Worm (Caenorhabditis elegans): Measurements from ENCODE around the gene sfxn-1.1.
A peak's percentile ranks its signal among the peaks of the same experiment; 100 is the strongest.

Gene sfxn-1.1

DNA sequence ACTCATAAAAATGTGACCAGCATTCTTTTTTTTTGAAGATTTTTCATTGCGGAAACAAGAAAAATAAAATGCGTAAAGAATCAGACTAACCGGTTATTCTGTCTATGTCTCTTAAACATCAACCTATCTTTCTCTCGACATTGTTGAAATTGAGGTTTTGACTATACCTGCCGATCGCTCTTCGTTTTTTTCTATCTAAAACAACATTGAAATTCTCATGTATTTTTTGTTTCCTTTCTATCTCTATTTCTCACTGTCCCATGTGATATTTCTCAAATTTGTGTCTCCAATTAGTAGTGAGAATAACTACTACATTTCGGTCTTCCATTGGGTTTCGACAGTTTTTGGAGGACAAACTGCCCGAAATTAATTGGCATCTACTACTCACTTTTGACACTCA is 42.2 kb upstream of the sfxn-1.1 start:
- TF ChIP-seq sptf-1 (tag; optimal IDR thresholded peaks at IDR 0.05) (no peak), mab-9 (GFP tag; IDR thresholded peaks at IDR 0.05) (no peak), mep-1 (tag; optimal IDR thresholded peaks at IDR 0.05) (peak; percentile 47), grh-1 (GFP tag; IDR thresholded peaks at IDR 0.05) (peak; percentile 73), lin-35 (GFP tag; optimal IDR thresholded peaks at IDR 0.05) (peak in 1 of 2 experiments; percentile 36), lsy-2 (tag; optimal IDR thresholded peaks at IDR 0.05) (peak; percentile 22 to 36), nhr-90 (tag; optimal IDR thresholded peaks at IDR 0.05; ENCODE audit: poor library complexity) (no peak), ztf-4 (tag; optimal IDR thresholded peaks at IDR 0.05) (no peak), rnt-1 (tag; optimal IDR thresholded peaks at IDR 0.05) (no peak), elt-3 (tag; optimal IDR thresholded peaks at IDR 0.05) (peak in 2 of 6 experiments; percentile 9 to 34), nhr-20 (tag; optimal IDR thresholded peaks at IDR 0.05) (peak; percentile 69), blmp-1 (tag; optimal IDR thresholded peaks at IDR 0.05) (peak; percentile 15), lin-14 (GFP tag; optimal IDR thresholded peaks at IDR 0.05) (peak; percentile 72), ceh-8 (GFP tag; optimal IDR thresholded peaks at IDR 0.05) (no peak), fos-1 (tag; optimal IDR thresholded peaks at IDR 0.05) (no peak), irx-1 (tag; optimal IDR thresholded peaks at IDR 0.05) (no peak), ces-1 (GFP tag; optimal IDR thresholded peaks at IDR 0.05) (no peak), nhr-71 (tag; optimal IDR thresholded peaks at IDR 0.05) (peak; percentile 47), mef-2 (tag; optimal IDR thresholded peaks at IDR 0.05) (no peak), efl-1 (optimal IDR thresholded peaks at IDR 0.05) (no peak), efl-1 (GFP tag; optimal IDR thresholded peaks at IDR 0.05 in 1 of 2) (peak in 1 of 2 experiments; percentile 56), tbx-2 (tag; optimal IDR thresholded peaks at IDR 0.05) (peak; percentile 12), aly-2 (tag; optimal IDR thresholded peaks at IDR 0.05) (no peak), fkh-10 (GFP tag; optimal IDR thresholded peaks at IDR 0.05) (no peak), Y116A8C.19 (tag; optimal IDR thresholded peaks at IDR 0.05; ENCODE audit: borderline replicate concordance) (no peak), nhr-85 (tag) (peak; percentile 94), jun-1 (tag; optimal IDR thresholded peaks at IDR 0.05) (no peak), sox-4 (tag; optimal IDR thresholded peaks at IDR 0.05) (no peak), F16B12.6 (tag; optimal IDR thresholded peaks at IDR 0.05) (no peak), egl-13 (tag; optimal IDR thresholded peaks at IDR 0.05) (no peak), unc-130 (tag; optimal IDR thresholded peaks at IDR 0.05) (no peak), snu-23 (GFP tag; optimal IDR thresholded peaks at IDR 0.05) (peak; percentile 60)

DNA sequence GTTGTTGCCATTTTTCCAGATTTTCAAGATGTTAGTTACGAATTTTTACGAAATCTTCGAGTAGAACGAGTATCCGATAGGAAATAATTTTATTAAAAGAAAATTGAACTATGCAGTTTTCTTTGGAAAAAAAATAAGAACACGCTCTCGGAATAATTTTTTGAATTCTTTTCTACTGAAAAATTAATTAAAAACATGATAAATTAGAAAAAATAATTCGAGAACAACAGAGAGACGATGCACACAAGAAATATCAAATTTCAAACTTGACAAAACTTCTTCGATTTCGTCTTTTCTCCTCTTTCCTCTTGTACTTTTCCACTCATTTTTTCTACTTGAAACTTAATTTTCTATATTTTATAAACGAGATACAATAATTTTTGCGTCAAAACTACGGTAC is 41.2 kb upstream of the sfxn-1.1 start, which contains the start of gene F35H8.4:
F35H8.4 (minus strand) TSS at position 101 of the 400 bp plus-strand sequence.
- no peak for TF ChIP-seq ceh-82 (tag; optimal IDR thresholded peaks at IDR 0.05)
- TF ChIP-seq ama-1 (optimal IDR thresholded peaks at IDR 0.05) = no peak
- TF ChIP-seq fos-1 (tag; optimal IDR thresholded peaks at IDR 0.05) = no peak
- TF ChIP-seq efl-1 (optimal IDR thresholded peaks at IDR 0.05) = no peak
- peak in 1 of 2 experiments; percentile 55 for TF ChIP-seq efl-1 (GFP tag; optimal IDR thresholded peaks at IDR 0.05 in 1 of 2)
- TF ChIP-seq nhr-11 (tag; optimal IDR thresholded peaks at IDR 0.05) = no peak
- no peak for TF ChIP-seq mep-1 (tag; optimal IDR thresholded peaks at IDR 0.05)
- no peak for TF ChIP-seq lir-3 (tag; optimal IDR thresholded peaks at IDR 0.05; ENCODE audit: poor library complexity)

- TF ChIP-seq nhr-77 (tag; optimal IDR thresholded peaks at IDR 0.05) (no peak), lin-13 (GFP tag; optimal IDR thresholded peaks at IDR 0.05) (no peak), hlh-4 (tag; optimal IDR thresholded peaks at IDR 0.05) (no peak), nhr-71 (tag; optimal IDR thresholded peaks at IDR 0.05) (no peak), aly-2 (tag; optimal IDR thresholded peaks at IDR 0.05) (no peak), tlp-1 (tag; optimal IDR thresholded peaks at IDR 0.05) (no peak), blmp-1 (tag; optimal IDR thresholded peaks at IDR 0.05) (no peak), mep-1 (tag; optimal IDR thresholded peaks at IDR 0.05) (no peak), nhr-47 (tag; optimal IDR thresholded peaks at IDR 0.05) (no peak), ztf-11 (tag; optimal IDR thresholded peaks at IDR 0.05) (no peak), grh-1 (GFP tag; IDR thresholded peaks at IDR 0.05) (no peak), ceh-63 (GFP tag; optimal IDR thresholded peaks at IDR 0.05) (no peak)
These were observed 40.2 kb upstream of the sfxn-1.1 start for ce11 chrII:9558906-9559305.
